Fruit fly (Drosophila melanogaster) whole organism, embryonic: ENCODE data around the gene Fitm.
A peak's percentile ranks its signal among the peaks of the same experiment; 100 is the strongest.

Experiments used
- Ada2b ChIP-seq: fragments of 200-800 bp; sonication (Bioruptor generic); IDR thresholded peaks from 2 replicates; pipeline ENCODE4 v1.3.6; 2022; ENCODE audit warnings: missing biosample characterization, missing genetic modification characterization
- Atf-2 ChIP-seq: fragments of 200-800 bp; sonication (Bioruptor generic); optimal IDR thresholded peaks from 2 replicates; lab custom pipeline; 2016; ENCODE audit warnings: missing biosample characterization, missing genetic modification characterization
- B-H2 ChIP-seq: fragments of 200-800 bp; sonication (Bioruptor generic); optimal IDR thresholded peaks from 2 replicates; lab custom pipeline; 2018; ENCODE audit warnings: missing biosample characterization, mild to moderate bottlenecking, missing genetic modification characterization
- Bgb ChIP-seq: fragments of 200-800 bp; sonication (Bioruptor generic); IDR thresholded peaks from 2 replicates; pipeline ENCODE4 v1.3.6; 2022; ENCODE audit warnings: missing biosample characterization, missing genetic modification characterization; ENCODE audit not compliant: partially characterized antibody
- Bteb2 ChIP-seq: fragments of 200-800 bp; sonication (Bioruptor generic); optimal IDR thresholded peaks from 2 replicates; lab custom pipeline; 2016; ENCODE audit warnings: missing biosample characterization, missing genetic modification characterization
- CG10321 ChIP-seq: fragments of 200-800 bp; sonication (Bioruptor generic); IDR thresholded peaks from 2 replicates; pipeline ENCODE4 v1.3.6; 2022; ENCODE audit warnings: missing biosample characterization, missing genetic modification characterization
- CG10431 ChIP-seq: fragments of 200-800 bp; sonication (Bioruptor generic); optimal IDR thresholded peaks from 3 replicates; lab custom pipeline; 2018; ENCODE audit warnings: missing biosample characterization, mild to moderate bottlenecking, missing genetic modification characterization
- CG11085 ChIP-seq: fragments of 200-800 bp; sonication (Bioruptor generic); IDR thresholded peaks from 2 replicates; pipeline ENCODE4 v1.3.6; 2022; ENCODE audit warnings: missing biosample characterization, missing genetic modification characterization
- CG11093 ChIP-seq: fragments of 200-800 bp; sonication (Bioruptor generic); IDR thresholded peaks from 3 replicates; pipeline ENCODE4 v1.3.6; 2022; ENCODE audit warnings: missing biosample characterization, missing genetic modification characterization
- CG12219 ChIP-seq: fragments of 200-800 bp; sonication (Bioruptor generic); optimal IDR thresholded peaks from 3 replicates; lab custom pipeline; 2018; ENCODE audit warnings: missing biosample characterization, mild to moderate bottlenecking, missing genetic modification characterization
- CG1529 ChIP-seq: fragments of 200-800 bp; sonication (Bioruptor generic); optimal IDR thresholded peaks from 3 replicates; lab custom pipeline; 2018; ENCODE audit warnings: missing biosample characterization, missing genetic modification characterization
- CG17359 ChIP-seq: fragments of 200-800 bp; sonication (Bioruptor generic); optimal IDR thresholded peaks from 3 replicates; lab custom pipeline; 2018; ENCODE audit warnings: missing biosample characterization, mild to moderate bottlenecking, missing genetic modification characterization, moderate library complexity
- CG17829 ChIP-seq: fragments of 200-800 bp; optimal IDR thresholded peaks from 2 replicates; lab custom pipeline; 2019; ENCODE audit warnings: missing biosample characterization, mild to moderate bottlenecking, missing genetic modification characterization, moderate library complexity
- CG18764 ChIP-seq: fragments of 200-800 bp; sonication (Bioruptor generic); optimal IDR thresholded peaks from 3 replicates; lab custom pipeline; 2016; ENCODE audit warnings: missing biosample characterization, missing genetic modification characterization
- CG2120 ChIP-seq: fragments of 200-800 bp; sonication (Bioruptor generic); optimal IDR thresholded peaks from 3 replicates; lab custom pipeline; 2016; ENCODE audit warnings: missing biosample characterization, missing genetic modification characterization
- CG31388 ChIP-seq: fragments of 200-800 bp; sonication (Bioruptor generic); optimal IDR thresholded peaks from 2 replicates; lab custom pipeline; 2016; ENCODE audit warnings: missing biosample characterization, missing genetic modification characterization
- CG32532 ChIP-seq: fragments of 200-800 bp; sonication (Bioruptor generic); IDR thresholded peaks from 2 replicates; pipeline ENCODE4 v1.3.6; 2022; ENCODE audit warnings: missing biosample characterization, missing genetic modification characterization
- CG32767 ChIP-seq: fragments of 200-800 bp; sonication (Bioruptor generic); IDR thresholded peaks from 2 replicates; pipeline ENCODE4 v1.3.6; 2022; ENCODE audit warnings: missing biosample characterization, missing genetic modification characterization
- CG34224 ChIP-seq: fragments of 200-800 bp; sonication (Bioruptor generic); IDR thresholded peaks from 3 replicates; pipeline ENCODE4 v1.3.6; 2022; ENCODE audit warnings: missing biosample characterization, missing genetic modification characterization; ENCODE audit not compliant: partially characterized antibody
- CG3838 ChIP-seq: fragments of 200-800 bp; sonication (Bioruptor generic); optimal IDR thresholded peaks from 3 replicates; lab custom pipeline; 2016; ENCODE audit warnings: missing biosample characterization, missing genetic modification characterization
- CG5245 ChIP-seq: fragments of 200-800 bp; sonication (Bioruptor generic); optimal IDR thresholded peaks from 3 replicates; lab custom pipeline; 2016; ENCODE audit warnings: missing biosample characterization, missing genetic modification characterization
- CG5953 ChIP-seq: fragments of 200-800 bp; sonication (Bioruptor generic); IDR thresholded peaks from 2 replicates; pipeline ENCODE4 v1.3.6; 2022; ENCODE audit warnings: missing biosample characterization, missing genetic modification characterization
- CG6813 ChIP-seq: fragments of 200-800 bp; sonication (Bioruptor generic); optimal IDR thresholded peaks from 2 replicates; lab custom pipeline; 2017; ENCODE audit warnings: missing biosample characterization, missing genetic modification characterization, mild to moderate bottlenecking, moderate library complexity, missing genetic modification reagents
- CG7372 ChIP-seq: fragments of 200-800 bp; sonication (Bioruptor generic); IDR thresholded peaks from 2 replicates; pipeline ENCODE4 v1.3.6; 2022; ENCODE audit warnings: missing biosample characterization, missing genetic modification characterization
- CTCF ChIP-seq: fragments of 200-800 bp; sonication (Bioruptor generic); optimal IDR thresholded peaks from 2 replicates; lab custom pipeline; 2017; ENCODE audit warnings: missing biosample characterization, mild to moderate bottlenecking, missing genetic modification characterization, moderate library complexity
- Doc3 ChIP-seq: fragments of 200-800 bp; sonication (Bioruptor generic); IDR thresholded peaks from 3 replicates; pipeline ENCODE4 v1.3.6; 2022; ENCODE audit warnings: missing biosample characterization, missing genetic modification characterization; ENCODE audit not compliant: partially characterized antibody
- Drgx ChIP-seq: fragments of 200-800 bp; sonication (Bioruptor generic); IDR thresholded peaks from 2 replicates; pipeline ENCODE4 v1.3.6; 2022; ENCODE audit warnings: missing biosample characterization, missing genetic modification characterization
- E2f1 ChIP-seq: fragments of 200-800 bp; sonication (Bioruptor generic); IDR thresholded peaks from 2 replicates; pipeline ENCODE4 v1.3.6; 2022; ENCODE audit warnings: missing biosample characterization, missing genetic modification characterization
- Lpt ChIP-seq: fragments of >200 bp; optimal IDR thresholded peaks from 2 replicates; lab custom pipeline; 2018; ENCODE audit warnings: missing biosample characterization, missing genetic modification characterization
- Opbp ChIP-seq: fragments of 200-800 bp; sonication (Bioruptor generic); IDR thresholded peaks from 3 replicates; pipeline ENCODE4 v1.3.6; 2022; ENCODE audit warnings: missing biosample characterization, missing genetic modification characterization; ENCODE audit not compliant: partially characterized antibody
- Xbp1 ChIP-seq: fragments of 200-800 bp; sonication (Bioruptor generic); optimal IDR thresholded peaks from 3 replicates; lab custom pipeline; 2016; ENCODE audit warnings: missing biosample characterization, mild to moderate bottlenecking, missing genetic modification characterization
- YL-1 ChIP-seq: fragments of 200-800 bp; sonication (Bioruptor generic); optimal IDR thresholded peaks from 3 replicates; lab custom pipeline; 2017; ENCODE audit warnings: missing biosample characterization, mild to moderate bottlenecking, missing genetic modification characterization
- abd-A ChIP-seq: fragments of 200-800 bp; sonication (Bioruptor generic); optimal IDR thresholded peaks from 3 replicates; lab custom pipeline; 2019; ENCODE audit warnings: missing biosample characterization, mild to moderate bottlenecking, missing genetic modification characterization, moderate library complexity
- ara ChIP-seq: fragments of 200-800 bp; sonication (Bioruptor generic); IDR thresholded peaks from 2 replicates; pipeline ENCODE4 v1.3.6; 2022; ENCODE audit warnings: missing biosample characterization, missing genetic modification characterization
- btn ChIP-seq: fragments of 200-800 bp; sonication (Bioruptor generic); optimal IDR thresholded peaks from 2 replicates; lab custom pipeline; 2016; ENCODE audit warnings: missing biosample characterization, missing genetic modification characterization
- cad ChIP-seq: fragments of >200 bp; optimal IDR thresholded peaks from 2 replicates; lab custom pipeline; 2017; ENCODE audit warnings: missing biosample characterization, missing genetic modification characterization
- cg ChIP-seq: fragments of 200-800 bp; sonication (Bioruptor generic); optimal IDR thresholded peaks from 3 replicates; lab custom pipeline; 2019; ENCODE audit warnings: missing biosample characterization, mild to moderate bottlenecking, missing genetic modification characterization, moderate library complexity
- ci ChIP-seq: fragments of 200-800 bp; sonication (Bioruptor generic); IDR thresholded peaks from 3 replicates; pipeline ENCODE4 v1.3.6; 2022; ENCODE audit warnings: missing biosample characterization, missing genetic modification characterization
- crc ChIP-seq: fragments of 200-800 bp; sonication (Bioruptor generic); optimal IDR thresholded peaks from 2 replicates; lab custom pipeline; 2016; ENCODE audit warnings: missing biosample characterization, missing genetic modification characterization
- dmrt11E ChIP-seq: fragments of 200-800 bp; sonication (Bioruptor generic); optimal IDR thresholded peaks from 3 replicates; lab custom pipeline; 2018; ENCODE audit warnings: missing biosample characterization, mild to moderate bottlenecking, missing genetic modification characterization, moderate library complexity
- fu2 ChIP-seq: fragments of 200-800 bp; sonication (Bioruptor generic); optimal IDR thresholded peaks from 2 replicates; lab custom pipeline; 2016; ENCODE audit warnings: missing biosample characterization, missing genetic modification characterization
- gro ChIP-seq: fragments of 200-800 bp; sonication (Bioruptor generic); optimal IDR thresholded peaks from 2 replicates; lab custom pipeline; 2016; ENCODE audit warnings: missing biosample characterization, missing genetic modification characterization
- ken ChIP-seq: fragments of 200-800 bp; sonication (Bioruptor generic); IDR thresholded peaks from 3 replicates; pipeline ENCODE4 v1.3.6; 2022; ENCODE audit warnings: missing biosample characterization, missing genetic modification characterization
- knrl ChIP-seq: fragments of 200-800 bp; sonication (Bioruptor generic); IDR thresholded peaks from 3 replicates; pipeline ENCODE4 v1.3.6; 2022; ENCODE audit warnings: missing biosample characterization, missing genetic modification characterization; ENCODE audit not compliant: partially characterized antibody
- lbe ChIP-seq: fragments of 200-800 bp; sonication (Bioruptor generic); optimal IDR thresholded peaks from 2 replicates; lab custom pipeline; 2016; ENCODE audit warnings: missing biosample characterization, mild to moderate bottlenecking, missing genetic modification characterization
- lola ChIP-seq, 3 experiments: fragments of >200 bp in 2 of 3; fragments of 200-800 bp in 1 of 3; sonication (Bioruptor generic) in 1 of 3; optimal IDR thresholded peaks; 2 replicates each; lab custom pipeline; 2017 to 2019; ENCODE audit warnings: missing biosample characterization in 3 of 3, missing genetic modification characterization in 3 of 3, mild to moderate bottlenecking in 1 of 3, moderate library complexity in 1 of 3
- mirr ChIP-seq: fragments of 200-800 bp; sonication (Bioruptor generic); optimal IDR thresholded peaks from 3 replicates; lab custom pipeline; 2018; ENCODE audit warnings: missing biosample characterization, mild to moderate bottlenecking, missing genetic modification characterization
- nerfin-1 ChIP-seq: fragments of 200-800 bp; sonication (Bioruptor generic); optimal IDR thresholded peaks from 3 replicates; lab custom pipeline; 2019; ENCODE audit warnings: missing biosample characterization, mild to moderate bottlenecking, missing genetic modification characterization, moderate library complexity
- org-1 ChIP-seq: fragments of 200-800 bp; sonication (Bioruptor generic); optimal IDR thresholded peaks from 2 replicates; lab custom pipeline; 2017; ENCODE audit warnings: missing biosample characterization, missing genetic modification characterization
- pum ChIP-seq: fragments of 200-800 bp; sonication (Bioruptor generic); optimal IDR thresholded peaks from 2 replicates; lab custom pipeline; 2016; ENCODE audit warnings: missing biosample characterization, missing genetic modification characterization
- tup ChIP-seq: fragments of 200-800 bp; sonication (Bioruptor generic); optimal IDR thresholded peaks from 2 replicates; lab custom pipeline; 2016; ENCODE audit warnings: missing biosample characterization, mild to moderate bottlenecking, missing genetic modification characterization, moderate library complexity
- wek ChIP-seq: fragments of 200-800 bp; sonication (Bioruptor generic); optimal IDR thresholded peaks from 3 replicates; lab custom pipeline; 2018; ENCODE audit warnings: missing biosample characterization, mild to moderate bottlenecking, missing genetic modification characterization, moderate library complexity

Gene Fitm

dm6 chr3L:5187572-5187934 lies 41.7 kb upstream of the Fitm start (continued):
- TF ChIP-seq Ada2b (GFP tag; lab: Robert Waterston, UW) (0 out of 2 replicates have a peak, but pooled peaks have one; percentile 26), CG5953 (no peak), CG7372 (GFP tag; lab: Robert Waterston, UW) (0 out of 2 replicates have a peak, but pooled peaks have one; percentile 8), E2f1 (peak; percentile 61), CG6813 (no peak), Opbp (no peak), dmrt11E (tag; lab: Kevin White, UChicago) (peak; percentile 85), gro (GFP tag; lab: Kevin White, UChicago) (no peak), CG32767 (GFP tag; lab: Robert Waterston, UW) (peak; percentile 51; the same call in 1 of the 2 replicates), cg (GFP tag; lab: Kevin White, UChicago) (no peak), CTCF (GFP tag; lab: Kevin White, UChicago) (no peak), CG5245 (peak; percentile 50), pum (GFP tag; lab: Kevin White, UChicago) (no peak), CG2120 (peak; percentile 55), knrl (no peak), nerfin-1 (tag; lab: Kevin White, UChicago) (no peak), Xbp1 (peak; percentile 62), YL-1 (GFP tag; lab: Kevin White, UChicago) (no peak), wek (GFP tag; lab: Kevin White, UChicago) (no peak), Bgb (GFP tag; lab: Robert Waterston, UW) (no peak), B-H2 (no peak), btn (GFP tag; lab: Kevin White, UChicago) (no peak), ara (GFP tag; lab: Robert Waterston, UW) (peak; percentile 77), org-1 (GFP tag; lab: Kevin White, UChicago) (no peak), Doc3 (GFP tag; lab: Robert Waterston, UW) (no peak), CG11085 (GFP tag; lab: Robert Waterston, UW) (peak; percentile 19; the same call in 1 of the 2 replicates), CG32532 (GFP tag; lab: Robert Waterston, UW) (peak; percentile 60), CG11093 (GFP tag; lab: Robert Waterston, UW) (no peak), ci (peak; percentile 82), CG10321 (GFP tag; lab: Robert Waterston, UW) (no peak), lbe (GFP tag; lab: Kevin White, UChicago) (no peak), Bteb2 (GFP tag; lab: Kevin White, UChicago) (peak; percentile 2), CG18764 (GFP tag; lab: Kevin White, UChicago) (peak; percentile 53), mirr (GFP tag; lab: Kevin White, UChicago) (no peak), fu2 (GFP tag; lab: Kevin White, UChicago) (peak; percentile 36), CG17359 (tag; lab: Kevin White, UChicago) (peak; percentile 78), abd-A (tag; lab: Kevin White, UChicago) (no peak), Atf-2 (GFP tag; lab: Kevin White, UChicago) (no peak), CG34224 (no peak), Lpt (GFP tag; lab: Kevin White, UChicago) (no peak), CG12219 (peak; percentile 11), tup (GFP tag; lab: Kevin White, UChicago) (no peak), CG3838 (GFP tag; lab: Kevin White, UChicago) (no peak), lola (GFP tag; optimal IDR thresholded peaks at IDR 0.05; lab: Kevin White, UChicago) (peak in 1 of 3 experiments; percentile 62), CG1529 (GFP tag; lab: Kevin White, UChicago) (no peak), cad (GFP tag; lab: Kevin White, UChicago) (no peak), crc (GFP tag; lab: Kevin White, UChicago) (no peak), Drgx (GFP tag; lab: Robert Waterston, UW) (peak; percentile 45; the same call in 1 of the 2 replicates), CG17829 (tag; lab: Kevin White, UChicago) (peak; percentile 63), ken (peak; percentile 15; the same call in 1 of the 3 replicates), CG31388 (GFP tag; lab: Kevin White, UChicago) (no peak), CG10431 (GFP tag; lab: Kevin White, UChicago) (no peak)
